Worm (Caenorhabditis elegans): ENCODE results near the gene Y105C5A.1268.

- TF ChIP-seq mdl-1 (tag; optimal IDR thresholded peaks at IDR 0.05) (no peak), skn-1 (tag; optimal IDR thresholded peaks at IDR 0.05) (no peak), ceh-82 (tag; optimal IDR thresholded peaks at IDR 0.05) (no peak), snpc-4 (tag; optimal IDR thresholded peaks at IDR 0.05) (no peak), unc-62 (GFP tag; optimal IDR thresholded peaks at IDR 0.05) (no peak)
Observed at ce11 chrIV:15631217-15631616, 15.1 kb downstream of the Y105C5A.1268 start, which contains the start of gene Y105C5A.9.
